Fruit fly (Drosophila melanogaster): ENCODE measurements around the gene CG33939.

Gene CG33939

DNA sequence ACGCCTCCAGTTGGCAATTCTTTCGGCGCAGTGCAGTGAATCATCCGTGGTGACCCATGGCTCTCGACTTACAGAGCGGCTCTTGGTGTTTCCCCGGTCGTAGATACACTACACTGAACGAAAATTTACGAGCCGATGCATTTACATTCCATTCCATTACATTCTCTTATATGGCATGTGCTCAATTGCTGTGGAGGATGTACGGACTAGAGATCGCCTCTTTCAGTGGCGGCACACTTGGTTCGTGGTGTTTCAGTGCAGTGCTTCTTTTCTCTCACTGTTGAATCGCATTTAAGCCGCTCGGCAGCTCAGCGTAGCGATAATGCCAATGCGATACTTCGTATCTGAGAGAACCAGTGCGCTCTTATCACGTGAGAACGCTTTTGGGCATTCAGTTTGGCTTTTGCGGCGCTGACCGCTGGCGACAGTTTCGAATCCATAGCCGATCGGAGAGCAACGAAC lies 13.0 kb upstream of the CG33939 start, which contains the start of gene Mec2:
Gene Mec2, plus strand, starts transcription at position 412 of the 462 bp plus-strand sequence.
- TF ChIP-seq CG15710 (tag; optimal IDR thresholded peaks at IDR 0.05) (peak; percentile 81), fd96Ca (GFP tag; IDR thresholded peaks at IDR 0.05) (peak; percentile 85; the same call in 2 of the 3 replicates), rn (GFP tag; IDR thresholded peaks at IDR 0.05) (peak; percentile 42; the same call in 1 of the 2 replicates), CG14655 (GFP tag; optimal IDR thresholded peaks at IDR 0.05) (no peak), EcR (GFP tag; optimal IDR thresholded peaks at IDR 0.05) (peak; percentile 72), Pif1A (GFP tag; optimal IDR thresholded peaks at IDR 0.05) (peak; percentile 75), CG8301 (tag; optimal IDR thresholded peaks at IDR 0.05) (peak; percentile 54), Pif1B (GFP tag; optimal IDR thresholded peaks at IDR 0.05) (peak; percentile 62), CG34367 (tag; optimal IDR thresholded peaks at IDR 0.05) (peak; percentile 73), CG4496 (GFP tag; IDR thresholded peaks at IDR 0.05) (peak; percentile 84), D1 (tag; optimal IDR thresholded peaks at IDR 0.05) (peak; percentile 13), CG32121 (GFP tag; IDR thresholded peaks at IDR 0.05) (peak; percentile 72), CG10348 (GFP tag; IDR thresholded peaks at IDR 0.05) (no peak), CG9948 (tag; optimal IDR thresholded peaks at IDR 0.05) (peak; percentile 62), CG8159 (tag; optimal IDR thresholded peaks at IDR 0.05) (peak; percentile 70), CG12605 (GFP tag; IDR thresholded peaks at IDR 0.05) (peak; percentile 69), CG13204 (GFP tag; optimal IDR thresholded peaks at IDR 0.05) (peak; percentile 65), Ets98B (GFP tag; IDR thresholded peaks at IDR 0.05) (peak; percentile 80), gl (tag; optimal IDR thresholded peaks at IDR 0.05) (peak; percentile 49), CG17806 (tag; optimal IDR thresholded peaks at IDR 0.05) (peak; percentile 65), Snoo (tag; optimal IDR thresholded peaks at IDR 0.05) (peak; percentile 80)

DNA sequence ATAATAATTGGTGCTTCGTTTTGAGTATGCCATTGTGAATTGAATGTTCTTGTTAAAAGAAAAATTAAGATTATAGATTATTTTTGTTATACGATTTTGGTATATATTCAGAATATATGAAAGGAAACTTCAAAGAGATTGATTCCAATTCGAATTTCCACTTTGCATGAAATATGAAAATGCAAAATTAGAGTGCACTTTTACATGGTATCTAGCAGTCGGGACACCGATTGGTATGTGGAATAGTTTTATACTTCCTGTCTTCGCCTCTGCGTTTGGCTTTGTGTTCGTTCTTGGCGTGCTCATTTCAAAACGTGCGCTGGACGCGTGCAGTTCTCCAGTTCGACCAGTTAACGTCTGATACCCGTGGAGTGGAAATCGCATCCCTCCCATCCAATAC lies 8.4 kb upstream of the CG33939 start, which contains the start of gene CG33253:
Gene CG33253, plus strand, starts transcription at position 301 of the 400 bp plus-strand sequence.
- TF ChIP-seq CG15710 (tag; optimal IDR thresholded peaks at IDR 0.05) (no peak), CG12605 (GFP tag; IDR thresholded peaks at IDR 0.05) (no peak), Ets98B (GFP tag; IDR thresholded peaks at IDR 0.05) (no peak), EcR (GFP tag; optimal IDR thresholded peaks at IDR 0.05) (no peak), Snoo (tag; optimal IDR thresholded peaks at IDR 0.05) (no peak), CG13204 (GFP tag; optimal IDR thresholded peaks at IDR 0.05) (no peak), CG8159 (tag; optimal IDR thresholded peaks at IDR 0.05) (no peak), D1 (tag; optimal IDR thresholded peaks at IDR 0.05) (no peak), CG4496 (GFP tag; IDR thresholded peaks at IDR 0.05) (no peak), CG8301 (tag; optimal IDR thresholded peaks at IDR 0.05) (no peak)

DNA sequence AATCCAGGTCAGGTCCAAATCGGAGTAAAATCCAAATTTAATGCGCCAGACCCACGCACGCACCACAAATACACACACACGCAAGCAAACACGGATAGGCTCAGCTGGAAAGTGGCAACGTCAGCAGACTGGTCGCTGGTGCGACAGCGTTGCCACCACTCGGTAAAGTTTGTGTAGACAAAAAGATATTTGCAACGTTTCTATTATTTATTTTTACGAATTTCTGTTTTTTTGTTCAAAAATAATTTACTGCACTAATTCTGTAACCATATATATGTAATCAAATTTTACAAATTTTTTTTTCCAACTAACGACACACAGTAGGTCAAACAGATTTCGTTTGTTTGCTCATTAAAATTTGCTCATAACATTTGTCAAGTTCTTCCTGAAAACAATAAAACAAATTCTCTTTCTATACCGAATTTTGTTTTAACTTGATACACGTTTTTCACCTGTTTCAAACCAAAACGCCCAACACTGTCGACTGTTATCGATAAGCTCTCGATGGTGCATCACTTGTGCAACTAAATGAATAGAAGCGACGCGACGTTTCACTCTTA lies 5.1 kb upstream of the CG33939 start, which contains the start of the genes CG7556 and CG7453:
Gene CG7556, minus strand, starts transcription at position 135 of the 560 bp plus-strand sequence.
Gene CG7453, plus strand, starts transcription at position 478 of the 560 bp plus-strand sequence.
- TF ChIP-seq CG12605 (GFP tag; IDR thresholded peaks at IDR 0.05) (no peak), CG9948 (tag; optimal IDR thresholded peaks at IDR 0.05) (peak; percentile 59), CG4496 (GFP tag; IDR thresholded peaks at IDR 0.05) (peak; percentile 40; the same call in 1 of the 3 replicates), CG17806 (tag; optimal IDR thresholded peaks at IDR 0.05) (peak; percentile 59), CG8301 (tag; optimal IDR thresholded peaks at IDR 0.05) (peak; percentile 48), CG15710 (tag; optimal IDR thresholded peaks at IDR 0.05) (peak; percentile 67), CG14655 (GFP tag; optimal IDR thresholded peaks at IDR 0.05) (peak; percentile 69), Snoo (tag; optimal IDR thresholded peaks at IDR 0.05) (peak; percentile 51), rn (GFP tag; IDR thresholded peaks at IDR 0.05) (no peak), Ets98B (GFP tag; IDR thresholded peaks at IDR 0.05) (0 out of 2 replicates have a peak, but pooled peaks have one; percentile 28), CG34367 (tag; optimal IDR thresholded peaks at IDR 0.05) (peak; percentile 64), CG32121 (GFP tag; IDR thresholded peaks at IDR 0.05) (peak; percentile 37; the same call in 1 of the 2 replicates), Pif1B (GFP tag; optimal IDR thresholded peaks at IDR 0.05) (no peak), fd96Ca (GFP tag; IDR thresholded peaks at IDR 0.05) (0 out of 3 replicates have a peak, but pooled peaks have one; percentile 45), CG8159 (tag; optimal IDR thresholded peaks at IDR 0.05) (peak; percentile 74), CG10348 (GFP tag; IDR thresholded peaks at IDR 0.05) (no peak), CG13204 (GFP tag; optimal IDR thresholded peaks at IDR 0.05) (no peak)

DNA sequence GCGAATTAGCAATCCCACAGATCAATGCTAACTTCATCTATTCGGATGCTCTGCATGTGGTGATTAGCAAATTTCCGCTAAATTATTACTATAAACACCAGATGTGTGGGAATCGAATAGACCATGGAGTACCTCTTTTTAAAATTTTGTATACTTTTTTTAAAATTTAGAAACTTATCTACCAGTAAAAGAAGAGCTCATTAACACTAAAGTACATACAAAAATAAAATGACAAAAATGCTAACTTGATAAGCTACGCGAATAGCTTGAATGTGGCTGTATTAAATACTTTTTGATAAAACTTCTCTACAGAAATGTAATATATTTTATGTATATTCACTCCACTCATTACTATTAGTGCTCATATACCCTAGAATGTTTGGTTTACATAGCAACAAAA lies 608 bp downstream of the CG33939 start:
- TF ChIP-seq CG14655 (GFP tag; optimal IDR thresholded peaks at IDR 0.05) (no peak), rn (GFP tag; IDR thresholded peaks at IDR 0.05) (no peak)

DNA sequence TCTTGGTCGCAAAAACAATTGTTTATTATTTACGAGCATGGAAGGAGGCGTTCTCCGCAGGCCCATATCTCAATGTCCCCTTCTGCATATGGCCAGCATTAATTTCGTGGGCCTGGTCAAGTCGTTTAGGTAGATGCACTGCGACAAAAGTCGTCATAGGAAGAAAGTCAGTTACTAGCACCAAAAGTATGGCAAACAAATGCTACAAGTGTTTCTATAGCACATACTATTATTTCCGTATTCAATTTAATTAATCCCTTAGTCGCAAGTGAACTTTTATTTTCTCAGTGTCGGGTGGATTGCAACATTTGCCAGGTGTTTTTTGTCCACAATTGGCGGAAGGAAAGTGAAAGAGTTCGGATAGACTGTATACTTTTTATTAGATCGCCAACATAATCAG lies 1.7 kb downstream of the CG33939 start:
- peak; percentile 33; the same call in 1 of the 2 replicates for TF ChIP-seq CG12605 (GFP tag; IDR thresholded peaks at IDR 0.05)
- TF ChIP-seq Snoo (tag; optimal IDR thresholded peaks at IDR 0.05): no peak
- peak; percentile 41 for TF ChIP-seq Ets98B (GFP tag; IDR thresholded peaks at IDR 0.05)
- peak; percentile 61 for TF ChIP-seq CG34367 (tag; optimal IDR thresholded peaks at IDR 0.05)
- TF ChIP-seq CG10348 (GFP tag; IDR thresholded peaks at IDR 0.05): no peak
- TF ChIP-seq CG4496 (GFP tag; IDR thresholded peaks at IDR 0.05): peak; percentile 66
- TF ChIP-seq CG13204 (GFP tag; optimal IDR thresholded peaks at IDR 0.05): no peak
- TF ChIP-seq CG14655 (GFP tag; optimal IDR thresholded peaks at IDR 0.05): peak; percentile 70
- TF ChIP-seq D1 (tag; optimal IDR thresholded peaks at IDR 0.05): no peak
- TF ChIP-seq EcR (GFP tag; optimal IDR thresholded peaks at IDR 0.05): no peak
- TF ChIP-seq gl (tag; optimal IDR thresholded peaks at IDR 0.05): peak; percentile 36
- TF ChIP-seq Pif1A (GFP tag; optimal IDR thresholded peaks at IDR 0.05): peak; percentile 51
- TF ChIP-seq CG8301 (tag; optimal IDR thresholded peaks at IDR 0.05): peak; percentile 38
- TF ChIP-seq CG17806 (tag; optimal IDR thresholded peaks at IDR 0.05): peak; percentile 71
- peak; percentile 50 for TF ChIP-seq CG15710 (tag; optimal IDR thresholded peaks at IDR 0.05)
- peak; percentile 36; the same call in 1 of the 2 replicates for TF ChIP-seq rn (GFP tag; IDR thresholded peaks at IDR 0.05)
- TF ChIP-seq CG9948 (tag; optimal IDR thresholded peaks at IDR 0.05): peak; percentile 58
- peak; percentile 77 for TF ChIP-seq fd96Ca (GFP tag; IDR thresholded peaks at IDR 0.05)
- TF ChIP-seq Pif1B (GFP tag; optimal IDR thresholded peaks at IDR 0.05): peak; percentile 37
- peak; percentile 23; the same call in 1 of the 2 replicates for TF ChIP-seq CG32121 (GFP tag; IDR thresholded peaks at IDR 0.05)
- peak; percentile 67 for TF ChIP-seq CG8159 (tag; optimal IDR thresholded peaks at IDR 0.05)
